Worm (Caenorhabditis elegans) whole organism, late embryonic: Measurements from ENCODE around the gene gtf-2A2.

Source experiments
- F13H6.1 ChIP-seq: sonication (generic microtip); optimal IDR thresholded peaks from 2 replicates; lab custom pipeline; 2016; ENCODE audit warnings: missing genetic modification characterization, missing compliant biosample characterization
- ceh-34 ChIP-seq: sonication (generic microtip); optimal IDR thresholded peaks from 2 replicates; lab custom pipeline; 2016; ENCODE audit warnings: mild to moderate bottlenecking, missing genetic modification characterization, missing compliant biosample characterization
- dve-1 ChIP-seq: sonication (generic microtip); optimal IDR thresholded peaks from 2 replicates; lab custom pipeline; 2017; ENCODE audit warnings: antibody characterized with exemption, mild to moderate bottlenecking, missing genetic modification characterization, missing compliant biosample characterization
- elt-2 ChIP-seq: sonication (generic microtip); optimal IDR thresholded peaks from 2 replicates; lab custom pipeline; 2016; ENCODE audit warnings: missing genetic modification reagents, missing genetic modification characterization, missing compliant biosample characterization
- hlh-13 ChIP-seq: fragments of 200-800 bp; sonication (Bioruptor generic); optimal IDR thresholded peaks from 2 replicates; lab custom pipeline; 2018; ENCODE audit warnings: mild to moderate bottlenecking, missing genetic modification characterization, missing compliant biosample characterization
- nfya-1 ChIP-seq: sonication (generic microtip); optimal IDR thresholded peaks from 2 replicates; lab custom pipeline; 2017; ENCODE audit warnings: missing genetic modification characterization, mild to moderate bottlenecking, missing compliant biosample characterization, antibody characterized with exemption, moderate library complexity
- unc-55 ChIP-seq: sonication (generic microtip); optimal IDR thresholded peaks from 2 replicates; lab custom pipeline; 2017; ENCODE audit warnings: missing biosample characterization, missing genetic modification reagents, missing genetic modification characterization

ce11 chrIII:12613138-12613915 lies 11.2 kb upstream of the gtf-2A2 start:
- TF ChIP-seq ceh-34 (peak; percentile 11), elt-2 (tag; lab: Kevin White, UChicago) (no peak), nfya-1 (tag; lab: Kevin White, UChicago) (no peak), dve-1 (tag; lab: Kevin White, UChicago) (no peak), hlh-13 (no peak), unc-55 (peak; percentile 59), F13H6.1 (tag; lab: Kevin White, UChicago) (peak; percentile 15)
